Fruit fly (Drosophila melanogaster) whole organism, pupa: ENCODE data around the gene sws.
A peak's percentile ranks its signal among the peaks of the same experiment; 100 is the strongest.

Source experiments
- CG10348 ChIP-seq: fragments of 200-800 bp; sonication (Bioruptor generic); IDR thresholded peaks from 2 replicates; pipeline ENCODE4 v1.3.6; 2022; ENCODE audit warnings: missing biosample characterization, missing genetic modification characterization
- CG12605 ChIP-seq: fragments of 200-800 bp; sonication (Bioruptor generic); IDR thresholded peaks from 2 replicates; pipeline ENCODE4 v1.3.6; 2022; ENCODE audit warnings: missing biosample characterization, missing genetic modification characterization
- CG13204 ChIP-seq: fragments of 200-800 bp; sonication (Bioruptor generic); optimal IDR thresholded peaks from 2 replicates; lab custom pipeline; 2018; ENCODE audit warnings: missing biosample characterization, mild to moderate bottlenecking, missing genetic modification characterization, moderate library complexity
- CG14655 ChIP-seq: fragments of 200-800 bp; sonication (Bioruptor generic); optimal IDR thresholded peaks from 3 replicates; lab custom pipeline; 2017; ENCODE audit warnings: mild to moderate bottlenecking, missing biosample characterization, missing genetic modification reagents, missing genetic modification characterization
- CG15710 ChIP-seq: fragments of 200-800 bp; sonication (Bioruptor generic); optimal IDR thresholded peaks from 2 replicates; lab custom pipeline; 2018; ENCODE audit warnings: missing biosample characterization, mild to moderate bottlenecking, missing genetic modification characterization, moderate library complexity
- CG17806 ChIP-seq: fragments of 200-800 bp; sonication (Bioruptor generic); optimal IDR thresholded peaks from 2 replicates; lab custom pipeline; 2018; ENCODE audit warnings: missing biosample characterization, mild to moderate bottlenecking, missing genetic modification characterization, moderate library complexity
- CG32121 ChIP-seq: fragments of 200-800 bp; sonication (Bioruptor generic); IDR thresholded peaks from 2 replicates; pipeline ENCODE4 v1.3.6; 2022; ENCODE audit warnings: missing biosample characterization, missing genetic modification characterization
- CG34367 ChIP-seq: fragments of 200-800 bp; sonication (Bioruptor generic); optimal IDR thresholded peaks from 2 replicates; lab custom pipeline; 2018; ENCODE audit warnings: missing biosample characterization, mild to moderate bottlenecking, missing genetic modification characterization
- CG4496 ChIP-seq: fragments of 200-800 bp; sonication (Bioruptor generic); IDR thresholded peaks from 3 replicates; pipeline ENCODE4 v1.3.6; 2022; ENCODE audit warnings: missing biosample characterization, missing genetic modification characterization
- CG8159 ChIP-seq: fragments of 200-800 bp; sonication (Bioruptor generic); optimal IDR thresholded peaks from 3 replicates; lab custom pipeline; 2018; ENCODE audit warnings: missing biosample characterization, mild to moderate bottlenecking, missing genetic modification characterization, moderate library complexity
- CG8301 ChIP-seq: fragments of 200-800 bp; sonication (Bioruptor generic); optimal IDR thresholded peaks from 2 replicates; lab custom pipeline; 2018; ENCODE audit warnings: missing biosample characterization, mild to moderate bottlenecking, missing genetic modification characterization
- CG9948 ChIP-seq: fragments of 200-800 bp; sonication (Bioruptor generic); optimal IDR thresholded peaks from 2 replicates; lab custom pipeline; 2018; ENCODE audit warnings: missing biosample characterization, mild to moderate bottlenecking, missing genetic modification characterization, moderate library complexity
- D1 ChIP-seq: fragments of 200-800 bp; sonication (Bioruptor generic); optimal IDR thresholded peaks from 2 replicates; lab custom pipeline; 2018; ENCODE audit warnings: missing biosample characterization, mild to moderate bottlenecking, missing genetic modification characterization, moderate library complexity
- EcR ChIP-seq: fragments of 200-800 bp; sonication (Bioruptor generic); optimal IDR thresholded peaks from 3 replicates; lab custom pipeline; 2019; ENCODE audit warnings: missing biosample characterization, missing genetic modification characterization, mild to moderate bottlenecking, moderate library complexity, missing genetic modification reagents
- Ets98B ChIP-seq: fragments of 200-800 bp; sonication (Bioruptor generic); IDR thresholded peaks from 2 replicates; pipeline ENCODE4 v1.3.6; 2022; ENCODE audit warnings: missing biosample characterization, missing genetic modification characterization
- Pif1A ChIP-seq: fragments of 200-800 bp; sonication (Bioruptor generic); optimal IDR thresholded peaks from 3 replicates; lab custom pipeline; 2016; ENCODE audit warnings: missing biosample characterization, missing genetic modification characterization
- Pif1B ChIP-seq: fragments of 200-800 bp; sonication (Bioruptor generic); optimal IDR thresholded peaks from 3 replicates; lab custom pipeline; 2016; ENCODE audit warnings: missing biosample characterization, missing genetic modification characterization
- Snoo ChIP-seq: fragments of 200-800 bp; sonication (Bioruptor generic); optimal IDR thresholded peaks from 3 replicates; lab custom pipeline; 2017; ENCODE audit warnings: missing biosample characterization, mild to moderate bottlenecking, missing genetic modification characterization, inconsistent platforms
- fd96Ca ChIP-seq: fragments of 200-800 bp; sonication (Bioruptor generic); IDR thresholded peaks from 3 replicates; pipeline ENCODE4 v1.3.6; 2022; ENCODE audit warnings: missing biosample characterization, missing genetic modification characterization
- gl ChIP-seq: fragments of 200-800 bp; sonication (Bioruptor generic); optimal IDR thresholded peaks from 2 replicates; lab custom pipeline; 2018; ENCODE audit warnings: missing biosample characterization, mild to moderate bottlenecking, missing genetic modification characterization
- rn ChIP-seq: fragments of 200-800 bp; sonication (Bioruptor generic); IDR thresholded peaks from 2 replicates; pipeline ENCODE4 v1.3.6; 2022; ENCODE audit warnings: missing biosample characterization, missing genetic modification characterization

The sws gene

dm6 chrX:7933210-7933915, 34.7 kb downstream of the sws start, which contains the start of the genes Dhdds and RpS14a:
Dhdds (minus strand) TSS chrX:7933351.
RpS14a (plus strand) TSS chrX:7933742.
- TF ChIP-seq CG9948 (tag; lab: Kevin White, UChicago) (no peak), rn (GFP tag; lab: Robert Waterston, UW) (no peak), Ets98B (GFP tag; lab: Robert Waterston, UW) (no peak; the same call in 1 of the 2 replicates), CG13204 (no peak), D1 (no peak), CG17806 (tag; lab: Kevin White, UChicago) (no peak), Pif1B (GFP tag; lab: Kevin White, UChicago) (no peak), EcR (GFP tag; lab: Kevin White, UChicago) (no peak), CG15710 (tag; lab: Kevin White, UChicago) (no peak), CG32121 (GFP tag; lab: Robert Waterston, UW) (no peak), CG12605 (GFP tag; lab: Robert Waterston, UW) (0 out of 2 replicates have a peak, but pooled peaks have one; percentile 18), Snoo (peak; percentile 55), CG4496 (GFP tag; lab: Robert Waterston, UW) (no peak), CG34367 (peak; percentile 38), CG8159 (no peak), Pif1A (GFP tag; lab: Kevin White, UChicago) (peak; percentile 32), gl (tag; lab: Kevin White, UChicago) (peak; percentile 1), fd96Ca (GFP tag; lab: Robert Waterston, UW) (no peak), CG10348 (GFP tag; lab: Robert Waterston, UW) (no peak), CG14655 (GFP tag; lab: Kevin White, UChicago) (no peak), CG8301 (tag; lab: Kevin White, UChicago) (no peak)

DNA sequence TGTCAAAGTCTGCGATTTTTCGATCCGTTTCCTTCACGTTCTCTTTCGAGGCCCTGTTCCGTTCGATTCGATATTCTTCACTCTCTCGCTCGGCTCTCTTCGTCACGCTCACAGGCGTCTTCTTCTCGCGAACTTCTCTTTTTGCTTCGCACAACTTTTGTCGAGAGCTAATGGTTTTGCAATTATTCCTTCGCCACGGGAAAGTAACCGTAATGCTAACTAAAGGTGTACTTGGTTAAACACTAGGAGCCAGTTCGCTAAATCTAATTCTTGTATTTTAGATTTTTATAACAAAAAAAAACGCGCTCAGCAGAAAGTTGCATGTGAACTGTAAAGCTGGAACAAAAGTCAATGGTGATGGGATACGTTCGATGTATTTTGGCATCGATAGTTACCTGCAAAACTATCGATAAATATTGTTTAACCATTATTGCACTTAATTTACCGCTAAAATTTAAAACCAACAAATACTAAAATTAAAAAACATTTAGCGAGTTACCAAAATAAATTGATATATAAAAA, 36.9 kb downstream of the sws start, which contains the start of gene mahe:
Gene mahe (minus strand): TSS at position 355 of the 522 bp plus-strand sequence.
- TF ChIP-seq rn (GFP tag; lab: Robert Waterston, UW) (no peak), EcR (GFP tag; lab: Kevin White, UChicago) (no peak), Ets98B (GFP tag; lab: Robert Waterston, UW) (0 out of 2 replicates have a peak, but pooled peaks have one; percentile 4), CG32121 (GFP tag; lab: Robert Waterston, UW) (peak; percentile 25; the same call in 1 of the 2 replicates), Pif1B (GFP tag; lab: Kevin White, UChicago) (peak; percentile 0), CG14655 (GFP tag; lab: Kevin White, UChicago) (no peak), D1 (no peak), gl (tag; lab: Kevin White, UChicago) (no peak), CG12605 (GFP tag; lab: Robert Waterston, UW) (peak; percentile 31; the same call in 1 of the 2 replicates)

DNA sequence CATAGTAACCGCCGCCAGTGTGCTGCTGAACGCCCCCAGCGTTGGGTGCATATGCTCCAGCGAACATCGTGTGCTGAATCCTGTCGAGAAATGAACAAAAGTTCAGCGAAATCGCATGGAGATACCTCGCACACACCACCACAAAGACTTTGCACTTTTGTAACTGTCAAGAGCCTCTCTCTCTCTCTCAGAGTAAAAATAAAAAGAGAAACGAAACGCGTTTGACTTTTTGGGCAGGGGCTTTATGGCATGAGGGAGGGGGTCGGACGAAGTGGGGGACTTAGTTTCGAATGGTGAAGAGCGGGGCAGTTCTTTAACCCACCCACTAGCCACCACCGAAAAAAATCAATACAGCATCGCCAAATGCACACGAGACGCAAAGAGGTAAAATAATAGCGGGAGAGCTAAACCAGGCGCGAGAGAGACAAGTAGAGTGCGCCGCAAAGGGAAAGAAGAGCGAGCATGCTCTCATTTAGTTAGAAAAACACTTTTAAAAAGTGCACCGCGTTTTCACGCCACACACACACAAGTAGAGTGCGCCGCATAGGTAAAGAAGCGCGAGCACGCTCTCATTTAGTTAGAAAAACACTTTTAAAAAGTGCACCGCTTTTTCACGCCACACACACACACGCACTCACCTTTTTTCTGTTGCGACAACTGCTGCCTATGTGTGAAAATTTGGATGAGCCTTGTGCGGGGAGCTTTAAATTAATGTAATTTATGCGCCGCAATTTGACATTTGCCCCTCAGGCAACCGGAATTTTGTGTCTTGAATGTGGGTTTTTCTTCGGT, 37.6 kb downstream of the sws start:
- TF ChIP-seq D1 (no peak), CG8159 (no peak), gl (tag; lab: Kevin White, UChicago) (no peak), rn (GFP tag; lab: Robert Waterston, UW) (no peak), Pif1B (GFP tag; lab: Kevin White, UChicago) (no peak), CG15710 (tag; lab: Kevin White, UChicago) (no peak), CG14655 (GFP tag; lab: Kevin White, UChicago) (no peak), Snoo (peak; percentile 5), CG34367 (no peak), CG12605 (GFP tag; lab: Robert Waterston, UW) (peak; percentile 40; the same call in 1 of the 2 replicates), CG32121 (GFP tag; lab: Robert Waterston, UW) (0 out of 2 replicates have a peak, but pooled peaks have one; percentile 34), CG10348 (GFP tag; lab: Robert Waterston, UW) (no peak), CG17806 (tag; lab: Kevin White, UChicago) (no peak), fd96Ca (GFP tag; lab: Robert Waterston, UW) (no peak), CG8301 (tag; lab: Kevin White, UChicago) (peak; percentile 20), CG9948 (tag; lab: Kevin White, UChicago) (no peak), Pif1A (GFP tag; lab: Kevin White, UChicago) (no peak), CG13204 (no peak), EcR (GFP tag; lab: Kevin White, UChicago) (peak; percentile 40), Ets98B (GFP tag; lab: Robert Waterston, UW) (no peak), CG4496 (GFP tag; lab: Robert Waterston, UW) (no peak; the same call in 2 of the 3 replicates)

- TF ChIP-seq CG10348 (GFP tag; lab: Robert Waterston, UW) (no peak), rn (GFP tag; lab: Robert Waterston, UW) (no peak), D1 (no peak), Snoo (no peak), CG14655 (GFP tag; lab: Kevin White, UChicago) (no peak), Ets98B (GFP tag; lab: Robert Waterston, UW) (no peak), fd96Ca (GFP tag; lab: Robert Waterston, UW) (no peak), EcR (GFP tag; lab: Kevin White, UChicago) (no peak), CG9948 (tag; lab: Kevin White, UChicago) (no peak), CG15710 (tag; lab: Kevin White, UChicago) (no peak), Pif1B (GFP tag; lab: Kevin White, UChicago) (no peak), CG8301 (tag; lab: Kevin White, UChicago) (no peak), gl (tag; lab: Kevin White, UChicago) (no peak), CG34367 (no peak), Pif1A (GFP tag; lab: Kevin White, UChicago) (no peak)
These were observed 43.1 kb downstream of the sws start for dm6 chrX:7924913-7925312.
